Fruit fly (Drosophila melanogaster): ENCODE results near the gene tut.

Gene tut

DNA sequence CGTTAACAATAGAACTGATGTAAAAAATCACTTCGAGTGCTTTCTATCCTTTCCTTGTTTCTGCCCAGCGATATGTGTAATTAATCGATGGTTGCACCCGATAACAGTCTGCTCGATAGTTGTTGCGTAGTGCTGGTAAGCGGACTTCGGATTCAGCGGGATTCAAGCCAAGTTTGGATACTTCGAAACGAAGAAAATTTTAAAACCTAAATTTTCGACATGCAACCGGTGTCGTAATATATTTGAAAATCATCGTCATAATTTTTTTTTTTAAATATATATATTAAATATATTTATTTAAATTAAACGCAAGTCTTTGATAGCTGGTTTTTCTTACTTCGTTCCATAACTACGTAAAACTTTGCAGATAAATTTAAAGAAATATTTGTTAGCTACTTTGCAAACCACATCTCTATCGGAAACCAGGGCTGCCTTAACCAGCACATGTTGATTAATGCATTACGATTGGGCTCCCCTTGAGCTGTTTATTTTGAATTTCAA, 12.7 kb downstream of the tut start, which contains the start of the genes UbcE2M and Dhps (continued):
- TF ChIP-seq ara (GFP tag; IDR thresholded peaks at IDR 0.05), result no peak
- TF ChIP-seq CG11093 (GFP tag; IDR thresholded peaks at IDR 0.05), result peak; percentile 56; the same call in 1 of the 3 replicates
- TF ChIP-seq ssp (GFP tag; IDR thresholded peaks at IDR 0.05), result peak; percentile 74
- TF ChIP-seq HLH4C (GFP tag; IDR thresholded peaks at IDR 0.05; ENCODE audit: partially characterized antibody), result peak; percentile 76
- TF ChIP-seq Nf-YB (GFP tag; optimal IDR thresholded peaks at IDR 0.05), result no peak
- TF ChIP-seq bcd (GFP tag; optimal IDR thresholded peaks at IDR 0.05), result peak; percentile 53
- peak; percentile 31 for TF ChIP-seq CG13624 (GFP tag; optimal IDR thresholded peaks at IDR 0.05)
- peak; percentile 78 for TF ChIP-seq Fer1 (GFP tag; optimal IDR thresholded peaks at IDR 0.05)
- peak; percentile 87 for TF ChIP-seq Abd-B (GFP tag; optimal IDR thresholded peaks at IDR 0.05)
- peak; percentile 62 for TF ChIP-seq Xrp1 (GFP tag; IDR thresholded peaks at IDR 0.05)
- TF ChIP-seq klu (GFP tag; IDR thresholded peaks at IDR 0.05), result peak; percentile 62; the same call in 1 of the 2 replicates
- peak; percentile 45 for TF ChIP-seq maf-S (GFP tag; optimal IDR thresholded peaks at IDR 0.05)
- no peak for TF ChIP-seq slp2 (GFP tag; optimal IDR thresholded peaks at IDR 0.05)
- TF ChIP-seq CG6854 (GFP tag; optimal IDR thresholded peaks at IDR 0.05), result no peak
- peak; percentile 12; the same call in 1 of the 2 replicates for TF ChIP-seq ttk (GFP tag; IDR thresholded peaks at IDR 0.05)
- no peak for TF ChIP-seq NK7.1 (GFP tag; optimal IDR thresholded peaks at IDR 0.05)
- TF ChIP-seq BEAF-32 (GFP tag; optimal IDR thresholded peaks at IDR 0.05), result peak; percentile 80
- peak; percentile 43; the same call in 1 of the 2 replicates for TF ChIP-seq peb (GFP tag; IDR thresholded peaks at IDR 0.05)
- peak; percentile 54; the same call in 1 of the 3 replicates for TF ChIP-seq zen2 (GFP tag; IDR thresholded peaks at IDR 0.05; ENCODE audit: partially characterized antibody)
- no peak for TF ChIP-seq CG14965 (GFP tag; optimal IDR thresholded peaks at IDR 0.05; ENCODE audit: borderline replicate concordance)
- TF ChIP-seq ham (GFP tag; IDR thresholded peaks at IDR 0.05), result no peak
- no peak for TF ChIP-seq Doc2 (GFP tag; IDR thresholded peaks at IDR 0.05)
- TF ChIP-seq CG2875 (GFP tag; optimal IDR thresholded peaks at IDR 0.05), result no peak
- no peak for TF ChIP-seq CG12769 (tag; optimal IDR thresholded peaks at IDR 0.05)
- 0 out of 2 replicates have a peak, but pooled peaks have one; percentile 32 for TF ChIP-seq CG7372 (GFP tag; IDR thresholded peaks at IDR 0.05)
- no peak for TF ChIP-seq Tbp (GFP tag; optimal IDR thresholded peaks at IDR 0.05)
- TF ChIP-seq disco-r (GFP tag; optimal IDR thresholded peaks at IDR 0.05), result no peak
- peak; percentile 76 for TF ChIP-seq Fer3 (tag; optimal IDR thresholded peaks at IDR 0.05)
- TF ChIP-seq tap (tag; optimal IDR thresholded peaks at IDR 0.05), result no peak
- TF ChIP-seq CG1233 (GFP tag; optimal IDR thresholded peaks at IDR 0.05), result peak; percentile 68
- peak; percentile 62 for TF ChIP-seq CG4404 (GFP tag; IDR thresholded peaks at IDR 0.05)
- TF ChIP-seq CG9727 (GFP tag; optimal IDR thresholded peaks at IDR 0.05), result peak; percentile 76
- no peak for TF ChIP-seq gt (GFP tag; IDR thresholded peaks at IDR 0.05)
- no peak for TF ChIP-seq Elba2 (GFP tag; optimal IDR thresholded peaks at IDR 0.05)
- TF ChIP-seq schlank (tag; optimal IDR thresholded peaks at IDR 0.05), result peak; percentile 6
- peak; percentile 16 for TF ChIP-seq CG17802 (tag; optimal IDR thresholded peaks at IDR 0.05)
- TF ChIP-seq ranshi (GFP tag; IDR thresholded peaks at IDR 0.05), result peak; percentile 56; the same call in 1 of the 2 replicates
- TF ChIP-seq CG10979 (tag; optimal IDR thresholded peaks at IDR 0.05), result peak; percentile 60
- TF ChIP-seq Dip2 (GFP tag; IDR thresholded peaks at IDR 0.05), result no peak
- TF ChIP-seq dati (GFP tag; IDR thresholded peaks at IDR 0.05), result no peak
- TF ChIP-seq jumu (GFP tag; optimal IDR thresholded peaks at IDR 0.05), result peak; percentile 43
- TF ChIP-seq psq (GFP tag; optimal IDR thresholded peaks at IDR 0.05), result peak; percentile 54
- TF ChIP-seq crp (GFP tag; optimal IDR thresholded peaks at IDR 0.05), result peak in 1 of 2 experiments; percentile 60
- TF ChIP-seq Side (GFP tag; optimal IDR thresholded peaks at IDR 0.05), result no peak
- TF ChIP-seq CG11504 (tag; optimal IDR thresholded peaks at IDR 0.05), result no peak
- peak; percentile 75 for TF ChIP-seq CG2712 (tag; optimal IDR thresholded peaks at IDR 0.05)
- TF ChIP-seq Gug (GFP tag; IDR thresholded peaks at IDR 0.05), result peak; percentile 72; the same call in 2 of the 4 replicates
- peak; percentile 59 for TF ChIP-seq CG13123 (GFP tag; optimal IDR thresholded peaks at IDR 0.05)
- no peak for TF ChIP-seq corto (GFP tag; optimal IDR thresholded peaks at IDR 0.05)
- no peak for TF ChIP-seq Asciz (GFP tag; optimal IDR thresholded peaks at IDR 0.05)

All from whole organism, embryonic.